In the genomic region with DNA sequence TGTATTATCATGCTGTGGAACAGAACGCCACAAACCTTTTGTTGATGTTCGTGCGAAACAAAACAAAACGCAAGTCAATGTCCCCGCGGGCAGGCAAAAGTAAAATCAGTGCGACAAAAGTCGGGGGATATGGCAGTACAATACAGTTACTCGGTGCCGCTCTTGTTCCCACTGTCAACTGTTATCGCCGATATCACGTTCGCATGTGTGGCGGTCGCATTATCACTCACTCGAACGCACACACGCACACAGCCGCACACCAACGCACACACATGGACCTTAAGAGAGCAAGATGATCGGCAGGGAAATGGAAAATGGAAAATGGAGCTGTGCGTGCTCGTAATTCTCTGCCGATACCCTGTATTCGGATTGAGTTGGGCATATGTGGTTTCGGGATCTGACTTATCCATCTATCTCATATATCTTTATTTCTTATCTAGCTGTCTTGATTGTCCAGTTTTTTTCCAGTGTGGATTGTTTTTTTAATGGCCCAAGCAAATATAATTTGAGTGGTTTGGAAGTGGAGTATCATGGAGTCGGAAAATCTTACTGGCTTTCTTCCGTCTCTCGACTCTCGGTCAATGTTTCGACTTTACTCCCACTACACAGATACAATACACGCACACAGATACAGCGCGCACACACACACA, we compare ENCODE assay signal across 1 fruit fly cellular context.
TF ChIP-seq lines count a peak whose summit lies in the region.

No protein-coding gene starts in this region.

TF ChIP-seq in whole organism, embryonic, 481 proteins besides CTCF, POLR2A, EP300 and RAD21 (continued from another document and continues in another):
- peak; percentile 54 for TF ChIP-seq Vsx1 (GFP tag; optimal IDR thresholded peaks at IDR 0.05; lab: Kevin White, UChicago)
- peak; percentile 45 for TF ChIP-seq CG4282 (GFP tag; optimal IDR thresholded peaks at IDR 0.05; lab: Kevin White, UChicago)
- no peak for TF ChIP-seq mld (GFP tag; IDR thresholded peaks at IDR 0.05; lab: Robert Waterston, UW; ENCODE audit: partially characterized antibody)
- no peak for TF ChIP-seq insv (GFP tag; optimal IDR thresholded peaks at IDR 0.05; lab: Kevin White, UChicago)
- TF ChIP-seq Bdp1 (GFP tag; optimal IDR thresholded peaks at IDR 0.05; lab: Kevin White, UChicago): peak; percentile 70
- TF ChIP-seq TFAM (GFP tag; optimal IDR thresholded peaks at IDR 0.05; lab: Kevin White, UChicago): peak; percentile 28
- TF ChIP-seq disco-r (GFP tag; optimal IDR thresholded peaks at IDR 0.05; lab: Kevin White, UChicago): peak; percentile 65
- no peak for TF ChIP-seq nau (GFP tag; optimal IDR thresholded peaks at IDR 0.05; lab: Kevin White, UChicago)
- no peak for TF ChIP-seq BtbVII (GFP tag; optimal IDR thresholded peaks at IDR 0.05; lab: Kevin White, UChicago)
- peak; percentile 83 for TF ChIP-seq CG7839 (tag; optimal IDR thresholded peaks at IDR 0.05; lab: Kevin White, UChicago)
- no peak for TF ChIP-seq CG12769 (tag; optimal IDR thresholded peaks at IDR 0.05; lab: Kevin White, UChicago)
- TF ChIP-seq tap (tag; optimal IDR thresholded peaks at IDR 0.05; lab: Kevin White, UChicago): peak; percentile 71
- peak; percentile 79 for TF ChIP-seq CG11398 (GFP tag; optimal IDR thresholded peaks at IDR 0.05; lab: Kevin White, UChicago)
- no peak for TF ChIP-seq BEAF-32 (GFP tag; optimal IDR thresholded peaks at IDR 0.05; lab: Kevin White, UChicago)
- TF ChIP-seq p53 (GFP tag; optimal IDR thresholded peaks at IDR 0.05; lab: Kevin White, UChicago): peak; percentile 67
- TF ChIP-seq peb (GFP tag; IDR thresholded peaks at IDR 0.05; lab: Robert Waterston, UW): peak; percentile 80
- TF ChIP-seq CG2889 (GFP tag; IDR thresholded peaks at IDR 0.05; lab: Robert Waterston, UW): peak; percentile 33; the same call in 1 of the 3 replicates
- peak; percentile 30; the same call in 1 of the 2 replicates for TF ChIP-seq esg (GFP tag; conservative IDR thresholded peaks at IDR 0.05; lab: Robert Waterston, UW)
- TF ChIP-seq CG9797 (GFP tag; optimal IDR thresholded peaks at IDR 0.05; lab: Kevin White, UChicago): no peak
- TF ChIP-seq Mrtf (GFP tag; IDR thresholded peaks at IDR 0.05; lab: Robert Waterston, UW): peak; percentile 64; the same call in 1 of the 3 replicates
- TF ChIP-seq CG16863 (GFP tag; optimal IDR thresholded peaks at IDR 0.05; lab: Kevin White, UChicago): peak; percentile 87
- TF ChIP-seq ems (GFP tag; optimal IDR thresholded peaks at IDR 0.05; lab: Kevin White, UChicago): peak; percentile 81
- TF ChIP-seq croc (GFP tag; conservative IDR thresholded peaks at IDR 0.05; lab: Robert Waterston, UW): peak; percentile 91
- peak; percentile 85 for TF ChIP-seq trem (tag; optimal IDR thresholded peaks at IDR 0.05; lab: Kevin White, UChicago)
- TF ChIP-seq zen2 (GFP tag; IDR thresholded peaks at IDR 0.05; lab: Robert Waterston, UW; ENCODE audit: partially characterized antibody): no peak
- TF ChIP-seq CG17359 (tag; optimal IDR thresholded peaks at IDR 0.05; lab: Kevin White, UChicago): peak; percentile 80
- TF ChIP-seq dan (GFP tag; IDR thresholded peaks at IDR 0.05; lab: Robert Waterston, UW): peak; percentile 50; the same call in 1 of the 2 replicates
- no peak for TF ChIP-seq Dek (tag; optimal IDR thresholded peaks at IDR 0.05; lab: Kevin White, UChicago)
- no peak for TF ChIP-seq Rfx (GFP tag; IDR thresholded peaks at IDR 0.05; lab: Robert Waterston, UW)
- TF ChIP-seq Scr (GFP tag; IDR thresholded peaks at IDR 0.05; lab: Robert Waterston, UW; ENCODE audit: partially characterized antibody): no peak
- peak; percentile 43 for TF ChIP-seq NfI (GFP tag; optimal IDR thresholded peaks at IDR 0.05; lab: Kevin White, UChicago)
- peak; percentile 54 for TF ChIP-seq ap (GFP tag; IDR thresholded peaks at IDR 0.05; lab: Robert Waterston, UW)
- peak; percentile 98 for TF ChIP-seq sens (GFP tag; lab: Kevin White, UChicago)
- no peak for TF ChIP-seq unc-4 (GFP tag; IDR thresholded peaks at IDR 0.05; lab: Robert Waterston, UW; ENCODE audit: partially characterized antibody)
- TF ChIP-seq Pdp1 (GFP tag; optimal IDR thresholded peaks at IDR 0.05; lab: Kevin White, UChicago): peak; percentile 3 to 78
- peak; percentile 57; the same call in 1 of the 3 replicates for TF ChIP-seq CG11695 (GFP tag; IDR thresholded peaks at IDR 0.05; lab: Robert Waterston, UW)
- peak; percentile 45; the same call in 1 of the 3 replicates for TF ChIP-seq so (GFP tag; IDR thresholded peaks at IDR 0.05; lab: Robert Waterston, UW)
- no peak for TF ChIP-seq zfh2 (GFP tag; optimal IDR thresholded peaks at IDR 0.05; lab: Kevin White, UChicago)
- peak; percentile 89 for TF ChIP-seq nmo (GFP tag; optimal IDR thresholded peaks at IDR 0.05; lab: Kevin White, UChicago)
- peak; percentile 88 for TF ChIP-seq pum (GFP tag; optimal IDR thresholded peaks at IDR 0.05; lab: Kevin White, UChicago)
- TF ChIP-seq stc (GFP tag; IDR thresholded peaks at IDR 0.05; lab: Robert Waterston, UW): peak; percentile 77
- no peak for TF ChIP-seq pan (optimal IDR thresholded peaks at IDR 0.05; lab: Kevin White, UChicago)
- TF ChIP-seq pan (GFP tag; optimal IDR thresholded peaks at IDR 0.05 in 1 of 2, IDR thresholded peaks at IDR 0.05 in 1 of 2): peak in 1 of 2 experiments; percentile 71
- TF ChIP-seq tgo (GFP tag; IDR thresholded peaks at IDR 0.05; lab: Robert Waterston, UW): peak; percentile 65
- peak; percentile 73 for TF ChIP-seq org-1 (GFP tag; optimal IDR thresholded peaks at IDR 0.05; lab: Kevin White, UChicago)
- TF ChIP-seq sd (tag; optimal IDR thresholded peaks at IDR 0.05; lab: Kevin White, UChicago): no peak
- peak; percentile 24 for TF ChIP-seq CG7987 (GFP tag; optimal IDR thresholded peaks at IDR 0.05; lab: Kevin White, UChicago)
- TF ChIP-seq Poxn (GFP tag; IDR thresholded peaks at IDR 0.05; lab: Robert Waterston, UW): no peak
- TF ChIP-seq Fer2 (tag; optimal IDR thresholded peaks at IDR 0.05; lab: Kevin White, UChicago): no peak
- TF ChIP-seq D19A (tag; optimal IDR thresholded peaks at IDR 0.05; lab: Kevin White, UChicago): peak; percentile 73
- peak; percentile 93 for TF ChIP-seq CG1603 (tag; optimal IDR thresholded peaks at IDR 0.05; lab: Kevin White, UChicago)
- peak; percentile 74 for TF ChIP-seq pb (GFP tag; optimal IDR thresholded peaks at IDR 0.05; lab: Kevin White, UChicago)
- TF ChIP-seq CG6272 (GFP tag; IDR thresholded peaks at IDR 0.05; lab: Robert Waterston, UW): peak; percentile 78
- TF ChIP-seq slou (GFP tag; optimal IDR thresholded peaks at IDR 0.05; lab: Kevin White, UChicago): peak; percentile 6
- peak; percentile 72 for TF ChIP-seq Mad (GFP tag; optimal IDR thresholded peaks at IDR 0.05; lab: Kevin White, UChicago)
- TF ChIP-seq zen (tag; optimal IDR thresholded peaks at IDR 0.05; lab: Kevin White, UChicago): peak; percentile 55
- TF ChIP-seq CG6254 (GFP tag; optimal IDR thresholded peaks at IDR 0.05; lab: Kevin White, UChicago): peak; percentile 73
- TF ChIP-seq Lpt (GFP tag; optimal IDR thresholded peaks at IDR 0.05; lab: Kevin White, UChicago): no peak
- peak; percentile 74 for TF ChIP-seq B-H1 (GFP tag; IDR thresholded peaks at IDR 0.05; lab: Robert Waterston, UW)
- peak; percentile 84 for TF ChIP-seq CG2202 (tag; optimal IDR thresholded peaks at IDR 0.05; lab: Kevin White, UChicago)
- peak; percentile 90 for TF ChIP-seq oc (tag; optimal IDR thresholded peaks at IDR 0.05; lab: Kevin White, UChicago)
- 0 out of 2 replicates have a peak, but pooled peaks have one; percentile 10 for TF ChIP-seq dimm (GFP tag; IDR thresholded peaks at IDR 0.05; lab: Robert Waterston, UW)
- TF ChIP-seq CG11560 (tag; IDR thresholded peaks at IDR 0.05; lab: Robert Waterston, UW): no peak
- no peak for TF ChIP-seq slbo (GFP tag; IDR thresholded peaks at IDR 0.05; lab: Robert Waterston, UW)
- 0 out of 2 replicates have a peak, but pooled peaks have one; percentile 7 for TF ChIP-seq aop (GFP tag; IDR thresholded peaks at IDR 0.05; lab: Robert Waterston, UW)
- peak; percentile 73 for TF ChIP-seq mam (GFP tag; optimal IDR thresholded peaks at IDR 0.05; lab: Kevin White, UChicago)
- TF ChIP-seq CG12155 (GFP tag; optimal IDR thresholded peaks at IDR 0.05; lab: Kevin White, UChicago): peak; percentile 47
- TF ChIP-seq zf30C (GFP tag; optimal IDR thresholded peaks at IDR 0.05; lab: Kevin White, UChicago): no peak
- TF ChIP-seq Dref (GFP tag; IDR thresholded peaks at IDR 0.05; lab: Robert Waterston, UW): no peak
- peak; percentile 89 for TF ChIP-seq D19B (GFP tag; optimal IDR thresholded peaks at IDR 0.05; lab: Kevin White, UChicago)
- peak; percentile 52 for TF ChIP-seq psq (GFP tag; optimal IDR thresholded peaks at IDR 0.05; lab: Kevin White, UChicago)
- TF ChIP-seq CG10654 (GFP tag; optimal IDR thresholded peaks at IDR 0.05; lab: Kevin White, UChicago): peak; percentile 80
- TF ChIP-seq abd-A (tag; optimal IDR thresholded peaks at IDR 0.05; lab: Kevin White, UChicago): no peak
- peak; percentile 76 for TF ChIP-seq CG1647 (GFP tag; optimal IDR thresholded peaks at IDR 0.05; lab: Kevin White, UChicago)
- no peak for TF ChIP-seq lov (optimal IDR thresholded peaks at IDR 0.05; lab: Kevin White, UChicago)
- TF ChIP-seq lov (GFP tag; IDR thresholded peaks at IDR 0.05; lab: Robert Waterston, UW): peak; percentile 73; the same call in 1 of the 3 replicates
- peak; percentile 76 for TF ChIP-seq CG7786 (GFP tag; optimal IDR thresholded peaks at IDR 0.05; lab: Kevin White, UChicago)
- TF ChIP-seq grau (tag; optimal IDR thresholded peaks at IDR 0.05; lab: Kevin White, UChicago): no peak
- peak; percentile 78 for TF ChIP-seq CG5245 (GFP tag; optimal IDR thresholded peaks at IDR 0.05; lab: Kevin White, UChicago)
- peak; percentile 35 for TF ChIP-seq NK7.1 (GFP tag; optimal IDR thresholded peaks at IDR 0.05; lab: Kevin White, UChicago)
- TF ChIP-seq cwo (GFP tag; optimal IDR thresholded peaks at IDR 0.05; lab: Kevin White, UChicago): no peak
- TF ChIP-seq CG7271 (tag; optimal IDR thresholded peaks at IDR 0.05; lab: Kevin White, UChicago): peak; percentile 7
- peak; percentile 19; the same call in 1 of the 2 replicates for TF ChIP-seq E2f2 (GFP tag; IDR thresholded peaks at IDR 0.05; lab: Robert Waterston, UW)
- TF ChIP-seq CG9727 (GFP tag; optimal IDR thresholded peaks at IDR 0.05; lab: Kevin White, UChicago): peak; percentile 52
- peak; percentile 87 for TF ChIP-seq zfh1 (GFP tag; IDR thresholded peaks at IDR 0.05; lab: Robert Waterston, UW)
- peak; percentile 26 for TF ChIP-seq CG12104 (GFP tag; optimal IDR thresholded peaks at IDR 0.05; lab: Kevin White, UChicago)
- TF ChIP-seq Xbp1 (GFP tag; optimal IDR thresholded peaks at IDR 0.05; lab: Kevin White, UChicago): peak; percentile 80
- peak; percentile 72 for TF ChIP-seq fd64A (GFP tag; optimal IDR thresholded peaks at IDR 0.05; lab: Kevin White, UChicago)
- peak; percentile 86 for TF ChIP-seq Awh (GFP tag; IDR thresholded peaks at IDR 0.05; lab: Robert Waterston, UW)
- peak; percentile 59; the same call in 1 of the 2 replicates for TF ChIP-seq dati (GFP tag; IDR thresholded peaks at IDR 0.05; lab: Robert Waterston, UW)
- peak; percentile 38 for TF ChIP-seq pho (GFP tag; optimal IDR thresholded peaks at IDR 0.05; lab: Kevin White, UChicago)
- TF ChIP-seq gce (GFP tag; IDR thresholded peaks at IDR 0.05; lab: Robert Waterston, UW): peak; percentile 68; the same call in 1 of the 3 replicates
- TF ChIP-seq inv (GFP tag; IDR thresholded peaks at IDR 0.05; lab: Robert Waterston, UW; ENCODE audit: partially characterized antibody): no peak
- TF ChIP-seq Med (GFP tag; lab: Kevin White, UChicago): peak; percentile 95
- TF ChIP-seq z (GFP tag; IDR thresholded peaks at IDR 0.05; lab: Robert Waterston, UW): peak; percentile 89
- no peak for TF ChIP-seq CG6854 (GFP tag; optimal IDR thresholded peaks at IDR 0.05; lab: Kevin White, UChicago)
- no peak for TF ChIP-seq pros (GFP tag; optimal IDR thresholded peaks at IDR 0.05; lab: Kevin White, UChicago)
- no peak for TF ChIP-seq Doc3 (GFP tag; IDR thresholded peaks at IDR 0.05; lab: Robert Waterston, UW; ENCODE audit: partially characterized antibody)
- TF ChIP-seq Hr78 (GFP tag; optimal IDR thresholded peaks at IDR 0.05; lab: Kevin White, UChicago): no peak
- peak; percentile 68; the same call in 1 of the 2 replicates for TF ChIP-seq ranshi (GFP tag; IDR thresholded peaks at IDR 0.05; lab: Robert Waterston, UW)
- no peak for TF ChIP-seq cas (GFP tag; IDR thresholded peaks at IDR 0.05; lab: Robert Waterston, UW)
- TF ChIP-seq dysf (GFP tag; IDR thresholded peaks at IDR 0.05; lab: Robert Waterston, UW): peak; percentile 72
- peak; percentile 81; the same call in 2 of the 3 replicates for TF ChIP-seq CG3726 (GFP tag; IDR thresholded peaks at IDR 0.05; lab: Robert Waterston, UW)
- peak; percentile 62 for TF ChIP-seq CG11247 (GFP tag; IDR thresholded peaks at IDR 0.05; lab: Robert Waterston, UW)
- TF ChIP-seq chn (GFP tag; optimal IDR thresholded peaks at IDR 0.05; lab: Kevin White, UChicago): peak; percentile 90
- TF ChIP-seq CG1602 (GFP tag; optimal IDR thresholded peaks at IDR 0.05; lab: Kevin White, UChicago): peak; percentile 86
- peak; percentile 43 for TF ChIP-seq CG6813 (GFP tag; optimal IDR thresholded peaks at IDR 0.05; lab: Kevin White, UChicago)
- TF ChIP-seq sc (optimal IDR thresholded peaks at IDR 0.05; lab: Kevin White, UChicago): no peak
- peak; percentile 90 for TF ChIP-seq sc (GFP tag; optimal IDR thresholded peaks at IDR 0.05; lab: Kevin White, UChicago)
- no peak for TF ChIP-seq Dip3 (GFP tag; optimal IDR thresholded peaks at IDR 0.05; lab: Kevin White, UChicago)
- peak; percentile 96 for TF ChIP-seq Ets65A (GFP tag; lab: Kevin White, UChicago)
- TF ChIP-seq CG10147 (GFP tag; optimal IDR thresholded peaks at IDR 0.05; lab: Kevin White, UChicago): no peak
- TF ChIP-seq HLH4C (GFP tag; IDR thresholded peaks at IDR 0.05; lab: Robert Waterston, UW; ENCODE audit: partially characterized antibody): no peak
- TF ChIP-seq CG2712 (tag; optimal IDR thresholded peaks at IDR 0.05; lab: Kevin White, UChicago): peak; percentile 92
- no peak for TF ChIP-seq yki (optimal IDR thresholded peaks at IDR 0.05; lab: Kevin White, UChicago)
- TF ChIP-seq CrebB (tag; optimal IDR thresholded peaks at IDR 0.05; lab: Kevin White, UChicago): no peak
- TF ChIP-seq MTF-1 (GFP tag; optimal IDR thresholded peaks at IDR 0.05; lab: Kevin White, UChicago; ENCODE audit: borderline replicate concordance): peak; percentile 23
- peak; percentile 71 for TF ChIP-seq onecut (GFP tag; IDR thresholded peaks at IDR 0.05; lab: Robert Waterston, UW)
- peak; percentile 81 for TF ChIP-seq CG10267 (tag; optimal IDR thresholded peaks at IDR 0.05; lab: Kevin White, UChicago)
- TF ChIP-seq da (GFP tag; optimal IDR thresholded peaks at IDR 0.05; lab: Kevin White, UChicago): peak; percentile 10
- peak; percentile 30; the same call in 1 of the 2 replicates for TF ChIP-seq wdn (GFP tag; IDR thresholded peaks at IDR 0.05; lab: Robert Waterston, UW)
- peak; percentile 94 for TF ChIP-seq fd96Cb (tag; optimal IDR thresholded peaks at IDR 0.05; lab: Kevin White, UChicago)
